Worm (Caenorhabditis elegans): Measurements from ENCODE around the gene asp-6.
A peak's percentile ranks its signal among the peaks of the same experiment; 100 is the strongest.

asp-6 gene

DNA sequence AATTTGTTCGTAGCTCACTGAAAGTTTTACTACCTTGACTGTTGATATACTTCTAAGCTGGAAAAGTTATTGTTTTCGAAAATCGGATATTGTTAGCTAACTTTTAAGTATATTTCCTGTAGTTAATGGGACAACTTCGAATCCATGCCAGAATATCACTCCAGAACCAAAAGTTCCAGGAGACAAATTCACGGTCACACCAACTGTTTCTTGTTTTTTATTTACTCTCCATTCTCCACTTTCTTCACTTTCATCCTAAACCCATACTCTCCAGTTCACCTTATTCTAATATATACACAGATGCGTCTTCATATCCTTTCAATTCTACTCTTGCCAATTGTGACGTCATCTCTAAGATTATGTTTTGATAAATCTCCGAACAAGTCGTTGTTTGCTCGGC, 9.7 kb downstream of the asp-6 start, which contains the start of gene C16D9.1:
C16D9.1 (plus strand) TSS at position 301 of the 400 bp plus-strand sequence.
- no peak for TF ChIP-seq peb-1 (tag; optimal IDR thresholded peaks at IDR 0.05)
- no peak for TF ChIP-seq nhr-11 (tag; optimal IDR thresholded peaks at IDR 0.05)
- no peak for TF ChIP-seq nhr-6 (tag; optimal IDR thresholded peaks at IDR 0.05)
- TF ChIP-seq sma-9 (GFP tag; optimal IDR thresholded peaks at IDR 0.05), result no peak
- no peak for TF ChIP-seq sma-9 (tag; optimal IDR thresholded peaks at IDR 0.05)
- no peak for TF ChIP-seq blmp-1 (tag; optimal IDR thresholded peaks at IDR 0.05; ENCODE audit: insufficient read depth)
- no peak for TF ChIP-seq lsy-2 (tag; optimal IDR thresholded peaks at IDR 0.05)
- TF ChIP-seq elt-3 (tag; optimal IDR thresholded peaks at IDR 0.05), result no peak
- TF ChIP-seq mbf-1 (tag; optimal IDR thresholded peaks at IDR 0.05), result no peak
- no peak for TF ChIP-seq sem-4 (tag; optimal IDR thresholded peaks at IDR 0.05)
- no peak for TF ChIP-seq nhr-237 (tag; optimal IDR thresholded peaks at IDR 0.05)

DNA sequence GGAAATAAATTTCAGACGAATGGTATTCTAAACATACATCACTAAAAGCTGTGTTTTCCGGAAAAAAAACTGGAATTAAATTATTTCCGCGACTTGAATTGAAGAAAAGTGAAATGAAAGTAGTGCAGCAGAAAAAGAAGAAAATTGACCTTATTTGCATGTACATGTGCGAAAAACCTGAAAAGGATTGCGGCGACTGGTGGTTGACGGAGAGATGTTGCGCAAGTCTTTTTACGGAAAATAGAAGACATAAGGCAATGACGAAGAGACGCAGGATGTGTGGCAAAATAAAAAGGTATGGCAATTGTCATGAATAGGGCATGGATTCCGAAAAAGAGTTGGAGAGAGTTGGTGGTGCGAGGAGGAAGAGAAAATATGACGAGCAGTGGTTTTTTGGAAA, 13.8 kb downstream of the asp-6 start:
- TF ChIP-seq lin-11 (tag; optimal IDR thresholded peaks at IDR 0.05) (no peak), ztf-4 (tag; optimal IDR thresholded peaks at IDR 0.05) (no peak), R02D3.7 (tag; optimal IDR thresholded peaks at IDR 0.05) (no peak), nhr-6 (tag; optimal IDR thresholded peaks at IDR 0.05) (no peak), egl-27 (tag; optimal IDR thresholded peaks at IDR 0.05) (no peak), unc-55 (GFP tag; optimal IDR thresholded peaks at IDR 0.05) (no peak)

DNA sequence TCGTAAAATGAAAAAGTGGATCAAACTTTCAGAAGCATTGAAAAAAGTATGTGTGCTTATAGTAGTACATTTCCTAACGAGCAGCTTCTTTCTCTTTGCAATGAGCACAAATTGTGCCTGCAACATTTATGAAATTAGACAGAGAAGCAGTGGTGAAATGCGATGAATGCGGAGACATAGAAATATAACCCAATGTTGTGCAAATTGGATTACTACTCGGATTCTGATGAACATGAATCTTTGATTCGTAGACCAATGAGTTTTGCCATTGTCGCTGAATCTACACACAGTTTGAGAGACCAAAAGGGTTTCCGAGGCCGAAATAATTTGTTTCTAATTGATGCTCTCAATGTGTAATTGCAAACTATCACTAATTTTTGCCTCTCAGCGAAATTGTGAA, 14.8 kb downstream of the asp-6 start:
- TF ChIP-seq dmd-4 (tag; optimal IDR thresholded peaks at IDR 0.05), result no peak
- TF ChIP-seq lin-39 (tag; optimal IDR thresholded peaks at IDR 0.05), result no peak
- TF ChIP-seq zag-1 (tag; optimal IDR thresholded peaks at IDR 0.05), result no peak
- TF ChIP-seq unc-62 (GFP tag; optimal IDR thresholded peaks at IDR 0.05), result no peak
- TF ChIP-seq lsy-2 (tag; optimal IDR thresholded peaks at IDR 0.05), result no peak
- no peak for TF ChIP-seq gmeb-1 (tag; optimal IDR thresholded peaks at IDR 0.05)
- no peak for TF ChIP-seq mdl-1 (tag; optimal IDR thresholded peaks at IDR 0.05)
- no peak for TF ChIP-seq ztf-1 (GFP tag; conservative IDR thresholded peaks at IDR 0.05)
- no peak for TF ChIP-seq ama-1 (optimal IDR thresholded peaks at IDR 0.05)
- no peak for TF ChIP-seq nhr-21 (tag; optimal IDR thresholded peaks at IDR 0.05)
- no peak for TF ChIP-seq nhr-6 (tag; optimal IDR thresholded peaks at IDR 0.05)
- TF ChIP-seq R02D3.7 (tag; optimal IDR thresholded peaks at IDR 0.05), result no peak
- TF ChIP-seq ceh-82 (tag; optimal IDR thresholded peaks at IDR 0.05), result no peak
- TF ChIP-seq ztf-4 (tag; optimal IDR thresholded peaks at IDR 0.05), result no peak

DNA sequence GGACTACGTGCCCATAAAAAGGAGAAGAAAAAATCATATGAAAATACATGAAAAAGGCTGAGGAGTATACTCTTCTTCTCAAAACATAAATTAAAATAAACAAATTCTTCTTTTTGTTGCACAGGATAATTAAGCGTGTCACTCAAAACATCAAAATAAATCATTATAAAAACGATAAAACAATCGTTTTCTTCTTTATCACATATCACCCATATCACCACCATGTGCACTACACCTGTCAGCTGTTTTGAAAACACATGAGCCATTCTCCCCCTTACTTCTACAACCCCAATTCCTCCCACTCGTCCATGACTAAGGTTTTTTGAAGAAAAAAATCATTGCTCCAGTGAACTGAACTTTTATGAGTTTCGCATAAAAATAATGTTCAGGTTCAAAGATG, 16.2 kb downstream of the asp-6 start:
- no peak for TF ChIP-seq egl-27 (tag; optimal IDR thresholded peaks at IDR 0.05)
- no peak for TF ChIP-seq mdl-1 (tag; optimal IDR thresholded peaks at IDR 0.05)
- no peak for TF ChIP-seq fos-1 (tag; optimal IDR thresholded peaks at IDR 0.05)
- TF ChIP-seq nhr-237 (tag; optimal IDR thresholded peaks at IDR 0.05), result no peak
- TF ChIP-seq mab-5 (tag; optimal IDR thresholded peaks at IDR 0.05), result peak; percentile 33
- TF ChIP-seq ZK546.5 (tag; optimal IDR thresholded peaks at IDR 0.05), result no peak
- no peak for TF ChIP-seq unc-55 (GFP tag; optimal IDR thresholded peaks at IDR 0.05)
- no peak for TF ChIP-seq ztf-4 (tag; optimal IDR thresholded peaks at IDR 0.05)
- TF ChIP-seq ztf-1 (GFP tag; conservative IDR thresholded peaks at IDR 0.05), result no peak
- no peak for TF ChIP-seq nhr-25 (tag; optimal IDR thresholded peaks at IDR 0.05)
- no peak for TF ChIP-seq Y55F3AM.14 (GFP tag; optimal IDR thresholded peaks at IDR 0.05)
- TF ChIP-seq mbf-1 (tag; optimal IDR thresholded peaks at IDR 0.05), result no peak
- no peak for TF ChIP-seq snpc-4 (tag; optimal IDR thresholded peaks at IDR 0.05)
- TF ChIP-seq R02D3.7 (tag; optimal IDR thresholded peaks at IDR 0.05), result no peak
- no peak for TF ChIP-seq sem-4 (tag; optimal IDR thresholded peaks at IDR 0.05)
- no peak for TF ChIP-seq nhr-11 (tag; optimal IDR thresholded peaks at IDR 0.05)
- no peak for TF ChIP-seq aly-2 (tag; optimal IDR thresholded peaks at IDR 0.05)
- no peak for TF ChIP-seq lin-11 (tag; optimal IDR thresholded peaks at IDR 0.05)
- TF ChIP-seq skn-1 (tag; optimal IDR thresholded peaks at IDR 0.05), result no peak
- TF ChIP-seq F13H6.1 (tag; optimal IDR thresholded peaks at IDR 0.05), result no peak
- TF ChIP-seq lin-39 (tag; optimal IDR thresholded peaks at IDR 0.05), result no peak
- no peak for TF ChIP-seq nhr-77 (tag; optimal IDR thresholded peaks at IDR 0.05)
- TF ChIP-seq C34F6.9 (tag; optimal IDR thresholded peaks at IDR 0.05), result no peak
- TF ChIP-seq lsy-2 (tag; optimal IDR thresholded peaks at IDR 0.05), result peak in 1 of 2 experiments; percentile 16
- TF ChIP-seq nhr-129 (tag; optimal IDR thresholded peaks at IDR 0.05), result peak; percentile 34
- no peak for TF ChIP-seq elt-1 (tag; optimal IDR thresholded peaks at IDR 0.05)
- TF ChIP-seq sma-9 (GFP tag; optimal IDR thresholded peaks at IDR 0.05), result peak; percentile 27
- no peak for TF ChIP-seq sma-9 (tag; optimal IDR thresholded peaks at IDR 0.05)
- no peak for TF ChIP-seq alr-1 (tag; optimal IDR thresholded peaks at IDR 0.05)
- TF ChIP-seq lin-13 (GFP tag; optimal IDR thresholded peaks at IDR 0.05), result no peak
- TF ChIP-seq crh-2 (tag; optimal IDR thresholded peaks at IDR 0.05), result no peak
